Worm (Caenorhabditis elegans) whole organism, late embryonic: ENCODE measurements around the gene cyp-33C7.

Experiments
- C08G9.2 ChIP-seq: sonication (generic microtip); optimal IDR thresholded peaks from 2 replicates; lab custom pipeline; 2016; ENCODE audit warnings: mild to moderate bottlenecking, missing genetic modification characterization, moderate library complexity, missing compliant biosample characterization
- F13H6.1 ChIP-seq: sonication (generic microtip); optimal IDR thresholded peaks from 2 replicates; lab custom pipeline; 2016; ENCODE audit warnings: missing genetic modification characterization, missing compliant biosample characterization
- T23F11.4 ChIP-seq: fragments of 200-800 bp; sonication (Bioruptor generic); optimal IDR thresholded peaks from 2 replicates; lab custom pipeline; 2018; ENCODE audit warnings: mild to moderate bottlenecking, missing genetic modification characterization, missing compliant biosample characterization
- Y22D7AL.16 ChIP-seq: sonication (generic microtip); optimal IDR thresholded peaks from 2 replicates; lab custom pipeline; 2016; ENCODE audit warnings: missing genetic modification characterization, missing compliant biosample characterization
- ahr-1 ChIP-seq: sonication (generic microtip); optimal IDR thresholded peaks from 2 replicates; lab custom pipeline; 2016; ENCODE audit warnings: missing genetic modification characterization, missing compliant biosample characterization
- ama-1 ChIP-seq: fragments of 150-350 bp; optimal IDR thresholded peaks from 2 replicates; lab custom pipeline; 2014
- ceh-24 ChIP-seq: sonication (generic microtip); optimal IDR thresholded peaks from 2 replicates; lab custom pipeline; 2016; ENCODE audit warnings: mild to moderate bottlenecking, missing genetic modification characterization, missing compliant biosample characterization
- ceh-30 ChIP-seq: fragments of 150-350 bp; optimal IDR thresholded peaks from 2 replicates; lab custom pipeline; 2014; ENCODE audit warnings: missing biosample characterization, missing genetic modification characterization
- ceh-34 ChIP-seq: sonication (generic microtip); optimal IDR thresholded peaks from 2 replicates; lab custom pipeline; 2016; ENCODE audit warnings: mild to moderate bottlenecking, missing genetic modification characterization, missing compliant biosample characterization
- ceh-45 ChIP-seq: fragments of 200-800 bp; sonication (Bioruptor generic); IDR thresholded peaks from 2 replicates; pipeline ENCODE4 v1.3.6; 2022; ENCODE audit warnings: missing genetic modification reagents, missing genetic modification characterization, missing compliant biosample characterization
- ceh-48 ChIP-seq: sonication (generic microtip); optimal IDR thresholded peaks from 2 replicates; lab custom pipeline; 2016; ENCODE audit warnings: missing genetic modification characterization, inconsistent platforms, missing compliant biosample characterization
- ceh-6 ChIP-seq: fragments of 200-800 bp; sonication (Bioruptor generic); optimal IDR thresholded peaks from 2 replicates; lab custom pipeline; 2018; ENCODE audit warnings: mild to moderate bottlenecking, missing genetic modification characterization, missing compliant biosample characterization
- che-1 ChIP-seq: sonication (generic microtip); optimal IDR thresholded peaks from 2 replicates; lab custom pipeline; 2016; ENCODE audit warnings: mild to moderate bottlenecking, missing genetic modification characterization, missing compliant biosample characterization
- elt-2 ChIP-seq: sonication (generic microtip); optimal IDR thresholded peaks from 2 replicates; lab custom pipeline; 2016; ENCODE audit warnings: missing genetic modification reagents, missing genetic modification characterization, missing compliant biosample characterization
- elt-4 ChIP-seq: sonication (generic microtip); optimal IDR thresholded peaks from 2 replicates; lab custom pipeline; 2016; ENCODE audit warnings: missing genetic modification characterization, missing compliant biosample characterization
- eyg-1 ChIP-seq: sonication (generic microtip); optimal IDR thresholded peaks from 2 replicates; lab custom pipeline; 2016; ENCODE audit warnings: missing genotype, missing genetic modification characterization, missing compliant biosample characterization
- fax-1 ChIP-seq: sonication (generic microtip); optimal IDR thresholded peaks from 2 replicates; lab custom pipeline; 2016; ENCODE audit warnings: missing genotype, missing genetic modification characterization, missing compliant biosample characterization
- fkh-10 ChIP-seq: fragments of 150-350 bp; optimal IDR thresholded peaks from 2 replicates; lab custom pipeline; 2014; ENCODE audit warnings: missing biosample characterization, missing genetic modification reagents, missing genetic modification characterization
- hlh-15 ChIP-seq: sonication (generic microtip); optimal IDR thresholded peaks from 2 replicates; lab custom pipeline; 2016; ENCODE audit warnings: missing genetic modification characterization, missing compliant biosample characterization
- hlh-30 ChIP-seq: sonication (generic microtip); optimal IDR thresholded peaks from 2 replicates; lab custom pipeline; 2017; ENCODE audit warnings: antibody characterized with exemption, missing genetic modification characterization, missing compliant biosample characterization; ENCODE audit not compliant: insufficient read depth
- hlh-6 ChIP-seq: sonication (generic microtip); optimal IDR thresholded peaks from 2 replicates; lab custom pipeline; 2016; ENCODE audit warnings: missing genotype, missing genetic modification characterization, missing compliant biosample characterization
- hlh-8 ChIP-seq: sonication (generic microtip); optimal IDR thresholded peaks from 2 replicates; lab custom pipeline; 2016; ENCODE audit warnings: missing genotype, missing genetic modification characterization, missing compliant biosample characterization
- lim-6 ChIP-seq: sonication (generic microtip); optimal IDR thresholded peaks from 2 replicates; lab custom pipeline; 2016; ENCODE audit warnings: missing genetic modification characterization, missing compliant biosample characterization
- lin-11 ChIP-seq: fragments of 200-800 bp; sonication (Bioruptor generic); optimal IDR thresholded peaks from 2 replicates; lab custom pipeline; 2018; ENCODE audit warnings: mild to moderate bottlenecking, missing genetic modification characterization, missing compliant biosample characterization
- npax-4 ChIP-seq: sonication (generic microtip); optimal IDR thresholded peaks from 2 replicates; lab custom pipeline; 2016; ENCODE audit warnings: missing genetic modification characterization, missing compliant biosample characterization
- odd-2 ChIP-seq: sonication (generic microtip); optimal IDR thresholded peaks from 2 replicates; lab custom pipeline; 2017; ENCODE audit warnings: antibody characterized with exemption, mild to moderate bottlenecking, missing genetic modification characterization, missing compliant biosample characterization
- pag-3 ChIP-seq: sonication (generic microtip); optimal IDR thresholded peaks from 2 replicates; lab custom pipeline; 2016; ENCODE audit warnings: missing compliant biosample characterization, missing genetic modification characterization, borderline replicate concordance
- pat-9 ChIP-seq: fragments of 200-800 bp; sonication (Bioruptor generic); optimal IDR thresholded peaks from 2 replicates; lab custom pipeline; 2018; ENCODE audit warnings: mild to moderate bottlenecking, missing genetic modification characterization, moderate library complexity, missing compliant biosample characterization
- pax-1 ChIP-seq: fragments of 150-350 bp; optimal IDR thresholded peaks from 2 replicates; lab custom pipeline; 2014; ENCODE audit warnings: missing biosample characterization, missing genetic modification characterization
- ref-2 ChIP-seq: sonication (generic microtip); optimal IDR thresholded peaks from 2 replicates; lab custom pipeline; 2016; ENCODE audit warnings: missing genetic modification characterization, missing compliant biosample characterization
- rnt-1 ChIP-seq: sonication (generic microtip); optimal IDR thresholded peaks from 2 replicates; lab custom pipeline; 2016; ENCODE audit warnings: missing genetic modification characterization, missing compliant biosample characterization
- sox-2 ChIP-seq: fragments of 200-800 bp; sonication (Bioruptor generic); IDR thresholded peaks from 2 replicates; pipeline ENCODE4 v1.3.6; 2022; ENCODE audit warnings: missing genetic modification reagents, missing genetic modification characterization, missing compliant biosample characterization
- sox-4 ChIP-seq: sonication (generic microtip); optimal IDR thresholded peaks from 2 replicates; lab custom pipeline; 2017; ENCODE audit warnings: mild to moderate bottlenecking, missing genetic modification characterization, inconsistent platforms, missing compliant biosample characterization
- tbx-2 ChIP-seq: sonication (generic microtip); optimal IDR thresholded peaks from 2 replicates; lab custom pipeline; 2016; ENCODE audit warnings: missing genetic modification characterization, missing compliant biosample characterization
- unc-42 ChIP-seq: sonication (generic microtip); optimal IDR thresholded peaks from 2 replicates; lab custom pipeline; 2016; ENCODE audit warnings: missing genotype, missing genetic modification characterization, missing compliant biosample characterization
- ztf-16 ChIP-seq: sonication (generic microtip); optimal IDR thresholded peaks from 2 replicates; lab custom pipeline; 2017; ENCODE audit warnings: missing genetic modification characterization, missing compliant biosample characterization

cyp-33C7 gene

DNA sequence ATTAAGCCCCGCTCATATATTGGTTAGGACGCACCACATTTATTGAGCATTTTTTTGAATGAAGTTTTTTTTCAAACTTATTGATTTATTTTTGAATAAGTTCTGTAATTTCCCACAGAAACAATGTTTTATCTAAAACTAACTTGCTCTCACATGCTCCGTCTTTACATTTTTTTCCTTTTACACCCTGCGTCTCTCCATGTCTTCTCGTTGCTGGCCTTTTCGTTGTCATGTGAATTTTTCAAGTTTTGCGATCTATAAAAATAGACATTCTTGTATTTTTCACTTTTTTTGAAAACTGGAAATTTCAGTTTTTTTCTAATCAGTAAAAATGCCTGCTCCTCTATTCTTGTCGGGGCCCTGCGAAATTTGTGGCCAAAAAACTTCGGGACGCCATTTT lies 19.4 kb upstream of the cyp-33C7 start, which contains the start of gene nhr-134:
Gene nhr-134 (plus strand): TSS at position 312 of the 400 bp plus-strand sequence.
- TF ChIP-seq C08G9.2: no peak

DNA sequence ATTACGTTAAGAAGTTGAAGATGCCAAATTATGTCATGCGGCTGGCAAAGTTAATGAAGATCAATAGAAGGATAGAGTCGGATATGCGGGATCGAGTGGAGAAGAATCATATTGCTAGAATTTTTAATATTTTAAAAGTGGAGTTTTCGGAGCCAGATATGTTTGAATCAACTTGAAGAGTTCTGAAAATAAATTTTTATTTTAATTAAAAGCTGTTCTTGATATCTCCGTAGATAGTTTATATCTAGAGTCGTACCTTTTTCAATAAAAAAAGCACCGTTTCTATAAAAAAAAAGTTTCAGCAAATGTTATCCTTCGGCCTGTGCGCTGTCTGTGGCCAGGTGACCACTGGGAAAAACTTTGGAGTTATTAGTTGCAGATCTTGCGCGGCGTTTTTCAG lies 17.2 kb upstream of the cyp-33C7 start, which contains the start of gene nhr-96:
Gene nhr-96 (plus strand): TSS at position 301 of the 400 bp plus-strand sequence.
- no peak for TF ChIP-seq elt-2
- no peak for TF ChIP-seq hlh-8 (tag; lab: Kevin White, UChicago)
- TF ChIP-seq hlh-15 (tag; lab: Kevin White, UChicago): no peak
- no peak for TF ChIP-seq T23F11.4 (GFP tag; lab: Kevin White, UChicago)
- TF ChIP-seq hlh-30 (tag; lab: Kevin White, UChicago): no peak
- TF ChIP-seq ceh-24 (tag; lab: Kevin White, UChicago): no peak

DNA sequence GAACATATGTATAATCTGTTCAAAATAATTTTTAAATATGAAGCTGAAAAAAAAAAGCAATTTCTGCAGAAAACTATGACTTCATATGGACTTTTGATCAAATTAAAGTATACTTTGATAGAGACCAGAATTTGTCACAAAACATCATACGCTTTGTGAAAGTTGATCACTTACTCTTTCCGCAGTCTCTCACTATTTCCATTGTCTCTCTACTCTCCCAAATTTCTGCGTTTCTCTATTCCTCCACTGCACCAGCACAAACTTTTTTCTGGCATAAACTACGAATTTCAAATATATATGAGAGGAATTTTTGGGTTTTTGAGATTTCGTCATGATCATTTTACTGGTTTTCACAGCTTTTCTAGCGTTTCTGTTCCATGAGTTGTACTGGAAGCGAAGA lies 14.5 kb upstream of the cyp-33C7 start, which contains the start of gene cyp-33C4:
Gene cyp-33C4 (plus strand): TSS at position 293 of the 400 bp plus-strand sequence.
- no peak for TF ChIP-seq ceh-34 (tag; lab: Kevin White, UChicago)

DNA sequence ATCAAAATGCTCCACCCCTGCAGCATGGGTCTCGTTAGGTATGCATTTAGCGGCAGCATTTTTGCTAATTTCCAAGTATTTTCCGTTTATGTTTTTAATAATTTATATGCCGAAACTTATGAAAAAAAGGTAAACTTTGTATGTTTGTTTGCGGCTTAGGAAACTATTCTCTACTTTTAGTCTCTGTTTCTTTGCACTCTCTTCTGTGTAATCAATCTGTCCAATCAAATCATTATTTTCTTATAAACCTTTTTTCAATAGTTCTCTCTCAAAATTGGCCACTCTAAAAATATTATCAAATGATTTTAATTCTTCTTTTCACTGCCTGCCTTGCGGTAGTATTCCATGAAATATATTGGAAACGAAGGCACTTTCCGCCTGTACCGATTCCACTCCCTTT lies 12.3 kb upstream of the cyp-33C7 start:
- TF ChIP-seq ceh-45 (GFP tag; lab: Robert Waterston, UW): no peak
- no peak for TF ChIP-seq F13H6.1
- TF ChIP-seq odd-2 (tag; lab: Kevin White, UChicago): no peak
- no peak for TF ChIP-seq ama-1
- no peak for TF ChIP-seq lin-11
- no peak for TF ChIP-seq elt-2

- TF ChIP-seq pag-3 (tag; lab: Kevin White, UChicago): no peak
- TF ChIP-seq elt-2: no peak
- no peak for TF ChIP-seq ahr-1 (tag; lab: Kevin White, UChicago)
- TF ChIP-seq hlh-8 (tag; lab: Kevin White, UChicago): no peak
- no peak for TF ChIP-seq ama-1
- no peak for TF ChIP-seq eyg-1 (tag; lab: Kevin White, UChicago)
- no peak for TF ChIP-seq fkh-10 (GFP tag; lab: Kevin White, UChicago)
- no peak for TF ChIP-seq lim-6 (tag; lab: Kevin White, UChicago)
- no peak for TF ChIP-seq hlh-30 (tag; lab: Kevin White, UChicago)
- no peak for TF ChIP-seq elt-4 (tag; lab: Kevin White, UChicago)
- TF ChIP-seq che-1 (tag; lab: Kevin White, UChicago): no peak
- TF ChIP-seq npax-4 (tag; lab: Kevin White, UChicago): no peak
These were observed 7.7 kb upstream of the cyp-33C7 start, which contains the start of gene cyp-33C3 for ce11 chrV:2242630-2243029. Gene cyp-33C3, plus strand, starts transcription at chrV:2242778.

- TF ChIP-seq ref-2 (tag; lab: Kevin White, UChicago): no peak
- TF ChIP-seq elt-4 (tag; lab: Kevin White, UChicago): no peak
- TF ChIP-seq ceh-30 (tag; lab: Kevin White, UChicago): no peak
- TF ChIP-seq T23F11.4 (GFP tag; lab: Kevin White, UChicago): no peak
- TF ChIP-seq Y22D7AL.16 (tag; lab: Kevin White, UChicago): no peak
- TF ChIP-seq lim-6 (tag; lab: Kevin White, UChicago): no peak
- no peak for TF ChIP-seq ceh-48
- no peak for TF ChIP-seq lin-11
- no peak for TF ChIP-seq ceh-24 (tag; lab: Kevin White, UChicago)
- no peak for TF ChIP-seq eyg-1 (tag; lab: Kevin White, UChicago)
- no peak for TF ChIP-seq ceh-6 (GFP tag; lab: Kevin White, UChicago)
- TF ChIP-seq npax-4 (tag; lab: Kevin White, UChicago): no peak
- no peak for TF ChIP-seq F13H6.1
- TF ChIP-seq hlh-8 (tag; lab: Kevin White, UChicago): no peak
- TF ChIP-seq hlh-6 (tag; lab: Kevin White, UChicago): no peak
- TF ChIP-seq pag-3 (tag; lab: Kevin White, UChicago): no peak
- no peak for TF ChIP-seq ama-1
- no peak for TF ChIP-seq ceh-45 (GFP tag; lab: Robert Waterston, UW)
These were observed 5.6 kb upstream of the cyp-33C7 start, which contains the start of gene cyp-33C5 for ce11 chrV:2244751-2245150. Gene cyp-33C5, plus strand, starts transcription at chrV:2245004.

DNA sequence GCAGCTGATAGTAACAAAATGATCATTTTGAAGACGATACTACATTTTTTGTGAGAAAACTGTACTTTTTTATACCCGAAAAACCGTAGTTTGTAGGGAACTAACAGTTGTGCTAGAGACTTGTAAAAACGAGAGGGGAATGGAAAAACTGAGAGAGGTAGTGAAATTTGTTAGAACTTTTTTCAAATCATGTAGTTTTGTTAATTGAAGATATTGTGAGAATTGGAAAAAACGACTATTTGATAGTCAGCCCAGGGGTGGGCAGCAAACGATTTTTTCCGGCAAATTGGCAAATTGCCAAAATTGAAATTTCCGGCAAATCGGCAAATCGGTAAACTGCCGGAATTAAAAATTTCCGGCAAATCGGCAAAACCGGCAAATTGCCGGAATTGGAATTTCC lies 1.0 kb upstream of the cyp-33C7 start, which contains the start of gene cyp-33C6:
Gene cyp-33C6 (minus strand): TSS at position 101 of the 400 bp plus-strand sequence.
- TF ChIP-seq tbx-2 (no peak), ceh-30 (tag; lab: Kevin White, UChicago) (no peak), C08G9.2 (no peak), pat-9 (tag; lab: Kevin White, UChicago) (no peak), unc-42 (tag; lab: Kevin White, UChicago) (no peak), sox-4 (tag; lab: Kevin White, UChicago) (no peak), fax-1 (tag; lab: Kevin White, UChicago) (no peak), hlh-30 (tag; lab: Kevin White, UChicago) (no peak), pax-1 (tag; lab: Kevin White, UChicago) (no peak), hlh-15 (tag; lab: Kevin White, UChicago) (no peak), rnt-1 (no peak), ztf-16 (no peak), sox-2 (no peak)
